Worm (Caenorhabditis elegans) whole organism, L4 larva: ENCODE measurements around the gene C34F6.10.

ENCODE experiments used
- F26F4.8 ChIP-seq: fragments of 200-800 bp; sonication (Bioruptor generic); conservative IDR thresholded peaks from 2 replicates; pipeline ENCODE4 v1.3.6; 2022; ENCODE audit warnings: missing genetic modification characterization, missing compliant biosample characterization
- T20F7.1 ChIP-seq: fragments of 200-800 bp; sonication (Bioruptor generic); optimal IDR thresholded peaks from 2 replicates; lab custom pipeline; 2018; ENCODE audit warnings: mild to moderate bottlenecking, missing genetic modification characterization, missing compliant biosample characterization
- T26A8.4 ChIP-seq: fragments of 200-800 bp; sonication (Bioruptor generic); IDR thresholded peaks from 2 replicates; pipeline ENCODE4 v1.3.6; 2022; ENCODE audit warnings: missing genetic modification characterization, missing compliant biosample characterization
- Y48G9A.11 ChIP-seq: fragments of 200-800 bp; sonication (Bioruptor generic); IDR thresholded peaks from 2 replicates; pipeline ENCODE4 v1.3.6; 2022; ENCODE audit warnings: missing genetic modification reagents, missing genetic modification characterization, missing compliant biosample characterization
- Y75B8A.6 ChIP-seq: fragments of 200-800 bp; sonication (Bioruptor generic); IDR thresholded peaks from 2 replicates; pipeline ENCODE4 v1.3.6; 2022; ENCODE audit warnings: missing genetic modification reagents, missing genetic modification characterization, missing compliant biosample characterization
- ZK337.2 ChIP-seq: fragments of 200-800 bp; sonication (Bioruptor generic); IDR thresholded peaks from 2 replicates; pipeline ENCODE4 v1.3.6; 2022; ENCODE audit warnings: missing genetic modification reagents, missing genetic modification characterization, missing compliant biosample characterization
- ZK546.5 ChIP-seq, 2 experiments: sonication (generic microtip); optimal IDR thresholded peaks; 2 replicates each; lab custom pipeline; 2017; ENCODE audit warnings: missing biosample characterization in 2 of 2, missing genetic modification characterization in 2 of 2
- aly-2 ChIP-seq: sonication (generic microtip); optimal IDR thresholded peaks from 2 replicates; lab custom pipeline; 2018; ENCODE audit warnings: missing biosample characterization, missing genetic modification characterization
- ama-1 ChIP-seq: fragments of 150-350 bp; optimal IDR thresholded peaks from 2 replicates; lab custom pipeline; 2014; ENCODE audit warnings: inconsistent platforms, mixed read lengths
- attf-4 ChIP-seq: sonication (generic microtip); optimal IDR thresholded peaks from 3 replicates; lab custom pipeline; 2017; ENCODE audit warnings: missing biosample characterization, missing genetic modification characterization
- ceh-20 ChIP-seq: fragments of 200-800 bp; sonication (Bioruptor generic); IDR thresholded peaks from 2 replicates; pipeline ENCODE4 v1.3.6; 2022; ENCODE audit warnings: missing genetic modification reagents, missing genetic modification characterization, missing compliant biosample characterization
- ceh-82 ChIP-seq: sonication (generic microtip); optimal IDR thresholded peaks from 2 replicates; lab custom pipeline; 2017; ENCODE audit warnings: missing biosample characterization, missing genetic modification characterization
- ces-1 ChIP-seq: fragments of 150-350 bp; sonication (generic microtip); optimal IDR thresholded peaks from 4 replicates; lab custom pipeline; 2014; ENCODE audit warnings: missing biosample characterization, missing genetic modification reagents, missing genetic modification characterization
- cey-2 ChIP-seq: sonication (generic microtip); optimal IDR thresholded peaks from 3 replicates; lab custom pipeline; 2017; ENCODE audit warnings: missing genetic modification characterization, mild to moderate bottlenecking, missing compliant biosample characterization, antibody characterized with exemption, borderline replicate concordance; ENCODE audit not compliant: insufficient read depth
- daf-16 ChIP-seq, 3 experiments: sonication (generic microtip); optimal IDR thresholded peaks; 2 replicates each; lab custom pipeline; 2016 to 2017; ENCODE audit warnings: missing genetic modification characterization in 3 of 3, missing genetic modification reagents in 3 of 3, mild to moderate bottlenecking in 2 of 3, missing compliant biosample characterization in 2 of 3, missing biosample characterization in 1 of 3, moderate library complexity in 1 of 3
- daf-19 ChIP-seq: fragments of 200-800 bp; sonication (Bioruptor generic); conservative IDR thresholded peaks from 2 replicates; pipeline ENCODE4 v1.3.6; 2022; ENCODE audit warnings: missing genetic modification characterization, missing compliant biosample characterization
- daf-8 ChIP-seq: fragments of 200-800 bp; sonication (Bioruptor generic); IDR thresholded peaks from 2 replicates; pipeline ENCODE4 v1.3.6; 2022; ENCODE audit warnings: missing genetic modification characterization, missing compliant biosample characterization
- dmd-6 ChIP-seq: fragments of 200-800 bp; sonication (Bioruptor generic); IDR thresholded peaks from 2 replicates; pipeline ENCODE4 v1.3.6; 2022; ENCODE audit warnings: missing genetic modification reagents, missing genetic modification characterization, missing compliant biosample characterization
- dmd-9 ChIP-seq: fragments of 200-800 bp; sonication (Bioruptor generic); IDR thresholded peaks from 2 replicates; pipeline ENCODE4 v1.3.6; 2022; ENCODE audit warnings: missing genetic modification reagents, missing genetic modification characterization, missing compliant biosample characterization
- dpl-1 ChIP-seq: fragments of 150-350 bp; optimal IDR thresholded peaks from 2 replicates; lab custom pipeline; 2014; ENCODE audit warnings: missing biosample characterization, missing genetic modification reagents, missing genetic modification characterization
- duxl-1 ChIP-seq: sonication (generic microtip); optimal IDR thresholded peaks from 2 replicates; lab custom pipeline; 2016; ENCODE audit warnings: mild to moderate bottlenecking, missing genetic modification characterization, moderate library complexity, missing compliant biosample characterization; ENCODE audit not compliant: poor library complexity
- dve-1 ChIP-seq: sonication (generic microtip); optimal IDR thresholded peaks from 2 replicates; lab custom pipeline; 2017; ENCODE audit warnings: antibody characterized with exemption, mild to moderate bottlenecking, missing genetic modification characterization, missing compliant biosample characterization; ENCODE audit not compliant: insufficient read depth
- fos-1 ChIP-seq: fragments of 150-350 bp; optimal IDR thresholded peaks from 2 replicates; lab custom pipeline; 2014; ENCODE audit warnings: missing biosample characterization, missing genetic modification characterization
- gei-8 ChIP-seq: fragments of 200-800 bp; sonication (Bioruptor generic); optimal IDR thresholded peaks from 2 replicates; lab custom pipeline; 2018; ENCODE audit warnings: mild to moderate bottlenecking, missing genetic modification characterization, missing compliant biosample characterization
- hmg-1.1 ChIP-seq: fragments of 200-800 bp; sonication (Bioruptor generic); IDR thresholded peaks from 2 replicates; pipeline ENCODE4 v1.3.6; 2022; ENCODE audit warnings: missing genetic modification reagents, missing genetic modification characterization, missing compliant biosample characterization
- jun-1 ChIP-seq: fragments of 150-350 bp; optimal IDR thresholded peaks from 2 replicates; lab custom pipeline; 2014; ENCODE audit warnings: missing biosample characterization, missing genetic modification reagents, missing genetic modification characterization
- lin-13 ChIP-seq: fragments of 150-350 bp; optimal IDR thresholded peaks from 2 replicates; lab custom pipeline; 2014; ENCODE audit warnings: missing biosample characterization, missing genetic modification reagents, missing genetic modification characterization
- lir-3 ChIP-seq: sonication (generic microtip); optimal IDR thresholded peaks from 2 replicates; lab custom pipeline; 2016; ENCODE audit warnings: mild to moderate bottlenecking, missing genetic modification characterization, missing compliant biosample characterization
- madf-5 ChIP-seq, 2 experiments: fragments of 200-800 bp; sonication (Bioruptor generic); IDR thresholded peaks; 2 replicates each; pipeline ENCODE4 v1.3.6; 2022; ENCODE audit warnings: missing compliant biosample characterization in 2 of 2, missing genetic modification characterization in 2 of 2
- madf-9 ChIP-seq: fragments of 200-800 bp; sonication (Bioruptor generic); conservative IDR thresholded peaks from 2 replicates; pipeline ENCODE4 v1.3.6; 2022; ENCODE audit warnings: missing genetic modification reagents, missing genetic modification characterization, missing compliant biosample characterization
- mep-1 ChIP-seq: fragments of 150-350 bp; sonication (generic microtip); optimal IDR thresholded peaks from 3 replicates; lab custom pipeline; 2014; ENCODE audit warnings: missing biosample characterization, missing genetic modification characterization
- mxl-2 ChIP-seq: fragments of 200-800 bp; sonication (Bioruptor generic); conservative IDR thresholded peaks from 2 replicates; pipeline ENCODE4 v1.3.6; 2022; ENCODE audit warnings: missing genetic modification reagents, missing genetic modification characterization, missing compliant biosample characterization
- nhr-111 ChIP-seq: fragments of 200-800 bp; sonication (Bioruptor generic); optimal IDR thresholded peaks from 2 replicates; lab custom pipeline; 2018; ENCODE audit warnings: mild to moderate bottlenecking, missing genetic modification characterization, missing compliant biosample characterization
- nhr-237 ChIP-seq: sonication (generic microtip); optimal IDR thresholded peaks from 2 replicates; lab custom pipeline; 2017; ENCODE audit warnings: missing biosample characterization, missing genetic modification characterization
- nhr-28 ChIP-seq: fragments of 150-350 bp; optimal IDR thresholded peaks from 2 replicates; lab custom pipeline; 2014; ENCODE audit warnings: missing biosample characterization, missing genetic modification characterization
- nhr-41 ChIP-seq: fragments of 200-800 bp; sonication (Bioruptor generic); IDR thresholded peaks from 2 replicates; pipeline ENCODE4 v1.3.6; 2022; ENCODE audit warnings: missing genetic modification reagents, missing genetic modification characterization, missing compliant biosample characterization
- nhr-42 ChIP-seq: fragments of 200-800 bp; sonication (Bioruptor generic); IDR thresholded peaks from 2 replicates; pipeline ENCODE4 v1.3.6; 2022; ENCODE audit warnings: missing genetic modification characterization, missing compliant biosample characterization
- nhr-76 ChIP-seq: fragments of 150-350 bp; optimal IDR thresholded peaks from 2 replicates; lab custom pipeline; 2014; ENCODE audit warnings: missing biosample characterization, missing genetic modification characterization
- pha-4 ChIP-seq, 2 experiments: fragments of 150-350 bp in 1 of 2; fragments of 200-800 bp in 1 of 2; sonication (Bioruptor generic) in 1 of 2; IDR thresholded peaks in 1 of 2; optimal IDR thresholded peaks in 1 of 2; 2 replicates each; pipeline versions ENCODE4 v1.3.6 to Lab custom; 2014 to 2022; ENCODE audit warnings: missing genetic modification characterization in 2 of 2, missing genetic modification reagents in 2 of 2, missing biosample characterization in 1 of 2, missing compliant biosample characterization in 1 of 2
- php-3 ChIP-seq: fragments of 200-800 bp; sonication (Bioruptor generic); IDR thresholded peaks from 2 replicates; pipeline ENCODE4 v1.3.6; 2022; ENCODE audit warnings: missing genetic modification reagents, missing genetic modification characterization, missing compliant biosample characterization
- pqm-1 ChIP-seq: sonication (generic microtip); optimal IDR thresholded peaks from 2 replicates; lab custom pipeline; 2017; ENCODE audit warnings: missing biosample characterization, missing genetic modification characterization
- saeg-2 ChIP-seq: fragments of 200-800 bp; sonication (Bioruptor generic); IDR thresholded peaks from 2 replicates; pipeline ENCODE4 v1.3.6; 2022; ENCODE audit warnings: missing genetic modification reagents, missing genetic modification characterization, missing compliant biosample characterization
- snpc-1.2 ChIP-seq: fragments of 200-800 bp; sonication (Bioruptor generic); IDR thresholded peaks from 2 replicates; pipeline ENCODE4 v1.3.6; 2022; ENCODE audit warnings: missing genetic modification reagents, missing genetic modification characterization, missing compliant biosample characterization
- spr-1 ChIP-seq: sonication (generic microtip); optimal IDR thresholded peaks from 2 replicates; lab custom pipeline; 2016; ENCODE audit warnings: mild to moderate bottlenecking, missing genetic modification characterization, missing compliant biosample characterization
- zfp-2 ChIP-seq: sonication (generic microtip); optimal IDR thresholded peaks from 2 replicates; lab custom pipeline; 2016; ENCODE audit warnings: mild to moderate bottlenecking, missing genetic modification characterization, missing compliant biosample characterization
- zip-11 ChIP-seq: fragments of 200-800 bp; sonication (Bioruptor generic); IDR thresholded peaks from 2 replicates; pipeline ENCODE4 v1.3.6; 2022; ENCODE audit warnings: missing genetic modification characterization, missing compliant biosample characterization
- ztf-11 ChIP-seq: fragments of 150-350 bp; optimal IDR thresholded peaks from 2 replicates; lab custom pipeline; 2014; ENCODE audit warnings: missing biosample characterization, missing genetic modification characterization
- ztf-7 ChIP-seq: fragments of 150-350 bp; optimal IDR thresholded peaks from 2 replicates; lab custom pipeline; 2014; ENCODE audit warnings: missing biosample characterization, missing genetic modification characterization

C34F6.10 gene

DNA sequence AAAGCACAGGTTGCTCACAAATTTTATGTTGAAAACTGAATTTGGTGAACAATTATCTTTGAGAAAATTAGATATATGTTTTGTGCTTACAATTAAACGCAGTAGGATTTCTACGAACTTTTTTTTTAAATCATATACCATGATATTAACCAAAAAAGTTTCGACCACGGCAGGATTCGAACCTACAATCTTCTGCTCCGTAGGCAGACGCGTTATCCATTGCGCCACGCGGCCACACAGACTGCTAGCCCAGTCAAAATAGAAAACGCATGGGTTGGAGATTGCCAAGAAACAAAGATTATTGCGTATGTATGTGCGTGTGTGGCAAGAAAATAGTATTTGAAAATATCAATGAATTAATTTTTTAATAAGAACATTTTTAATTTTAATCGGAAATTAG lies 12.0 kb upstream of the C34F6.10 start (continued):
- TF ChIP-seq spr-1 (tag; lab: Kevin White, UChicago) (peak; percentile 50), duxl-1 (no peak), T26A8.4 (GFP tag; lab: Robert Waterston, UW) (no peak), ces-1 (no peak), mep-1 (tag; lab: Kevin White, UChicago) (peak; percentile 75), Y48G9A.11 (GFP tag; lab: Robert Waterston, UW) (no peak), dve-1 (tag; lab: Kevin White, UChicago) (peak; percentile 64), ama-1 (lab: Kevin White, UChicago) (no peak), hmg-1.1 (GFP tag; lab: Robert Waterston, UW) (peak; percentile 80), nhr-76 (no peak), ceh-20 (no peak; the same call in 1 of the 2 replicates), zfp-2 (tag; lab: Kevin White, UChicago) (peak; percentile 5), T20F7.1 (GFP tag; lab: Kevin White, UChicago) (peak; percentile 1), ZK337.2 (GFP tag; lab: Robert Waterston, UW) (no peak), daf-19 (GFP tag; lab: Robert Waterston, UW) (peak; percentile 83), daf-8 (no peak), lir-3 (tag; lab: Kevin White, UChicago) (peak; percentile 52), saeg-2 (no peak), nhr-42 (GFP tag; lab: Robert Waterston, UW) (no peak), attf-4 (tag; lab: Kevin White, UChicago) (no peak), mxl-2 (0 out of 2 replicates have a peak, but pooled peaks have one; percentile 4), zip-11 (no peak), nhr-111 (GFP tag; lab: Kevin White, UChicago) (peak; percentile 59), cey-2 (no peak), jun-1 (tag; lab: Kevin White, UChicago) (no peak), ztf-11 (no peak), Y75B8A.6 (GFP tag; lab: Robert Waterston, UW) (0 out of 2 replicates have a peak, but pooled peaks have one; percentile 76), F26F4.8 (GFP tag; lab: Robert Waterston, UW) (0 out of 2 replicates have a peak, but pooled peaks have one; percentile 35), madf-5 (GFP tag; IDR thresholded peaks at IDR 0.05; lab: Robert Waterston, UW) (0 out of 4 replicates have a peak, but pooled peaks of 1 of the 2 experiments have one; percentile 22)
- TF ChIP-seq, all 104 proteins: peak for 47

DNA sequence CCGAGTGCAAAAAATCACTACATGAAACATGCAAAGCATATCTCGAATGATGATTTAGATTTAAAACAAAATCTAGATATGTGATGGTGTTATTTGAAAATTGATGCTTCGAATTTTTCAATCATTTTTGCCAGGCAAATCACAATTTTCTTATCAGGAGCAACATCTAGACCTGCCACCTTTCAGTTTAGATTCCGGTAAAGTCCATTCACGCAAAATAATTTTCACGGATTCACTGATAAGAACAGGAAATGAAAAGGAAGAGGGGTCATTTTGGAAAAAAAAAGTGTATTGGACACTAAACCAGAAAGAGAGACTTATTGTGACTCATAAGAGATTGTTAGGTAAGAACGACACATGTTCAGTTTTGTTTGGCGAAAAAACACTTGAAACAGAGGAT lies 11.5 kb upstream of the C34F6.10 start:
- no peak for TF ChIP-seq daf-16 (GFP tag; optimal IDR thresholded peaks at IDR 0.05; lab: Kevin White, UChicago)
- TF ChIP-seq daf-16 (tag; optimal IDR thresholded peaks at IDR 0.05; lab: Kevin White, UChicago) = peak; percentile 40
- TF ChIP-seq dpl-1 = no peak
- TF ChIP-seq aly-2 (tag; lab: Kevin White, UChicago) = no peak
- no peak for TF ChIP-seq F26F4.8 (GFP tag; lab: Robert Waterston, UW)
- TF ChIP-seq snpc-1.2 (GFP tag; lab: Robert Waterston, UW) = no peak
- no peak for TF ChIP-seq ceh-82 (tag; lab: Kevin White, UChicago)
- TF ChIP-seq fos-1 (tag; lab: Kevin White, UChicago) = no peak
- TF ChIP-seq ztf-7 (tag; lab: Kevin White, UChicago) = no peak
- TF ChIP-seq pha-4 (GFP tag; IDR thresholded peaks at IDR 0.05; lab: Robert Waterston, UW) = no peak
- no peak for TF ChIP-seq pha-4 (tag; optimal IDR thresholded peaks at IDR 0.05; lab: Kevin White, UChicago)
- no peak for TF ChIP-seq cey-2
- TF ChIP-seq nhr-28 (tag; lab: Kevin White, UChicago) = peak; percentile 13
- TF ChIP-seq dmd-6 = peak; percentile 52; the same call in 1 of the 2 replicates
- TF ChIP-seq gei-8 (GFP tag; lab: Kevin White, UChicago) = no peak
- TF ChIP-seq pqm-1 (tag; lab: Kevin White, UChicago) = peak; percentile 82
- TF ChIP-seq zfp-2 (tag; lab: Kevin White, UChicago) = no peak
- no peak for TF ChIP-seq ZK546.5 (tag; optimal IDR thresholded peaks at IDR 0.05; lab: Kevin White, UChicago)
- 0 out of 2 replicates have a peak, but pooled peaks have one; percentile 23 for TF ChIP-seq php-3
- no peak for TF ChIP-seq nhr-42 (GFP tag; lab: Robert Waterston, UW)
- TF ChIP-seq zip-11 = no peak
- TF ChIP-seq nhr-76 = no peak
- no peak for TF ChIP-seq madf-9 (GFP tag; lab: Robert Waterston, UW)
- no peak for TF ChIP-seq nhr-237 (tag; lab: Kevin White, UChicago)
- no peak for TF ChIP-seq dmd-9 (GFP tag; lab: Robert Waterston, UW)
- TF ChIP-seq lin-13 = no peak
- TF ChIP-seq nhr-41 (GFP tag; lab: Robert Waterston, UW) = no peak
- no peak for TF ChIP-seq ztf-11
